Worm (Caenorhabditis elegans) whole organism, L4/young adult: ENCODE results near the gene acc-1.

Experiments
- W03F9.2 ChIP-seq: fragments of 150-350 bp; optimal IDR thresholded peaks from 2 replicates; lab custom pipeline; 2014; ENCODE audit warnings: missing biosample characterization, missing genetic modification characterization
- dao-5 ChIP-seq: sonication (generic microtip); optimal IDR thresholded peaks from 2 replicates; lab custom pipeline; 2016; ENCODE audit warnings: missing genotype, missing genetic modification characterization, moderate library complexity, missing compliant biosample characterization
- him-1 ChIP-seq: sonication (generic microtip); optimal IDR thresholded peaks from 2 replicates; lab custom pipeline; 2016; ENCODE audit warnings: missing genotype, missing genetic modification reagents, missing genetic modification characterization, missing compliant biosample characterization

acc-1 gene

DNA sequence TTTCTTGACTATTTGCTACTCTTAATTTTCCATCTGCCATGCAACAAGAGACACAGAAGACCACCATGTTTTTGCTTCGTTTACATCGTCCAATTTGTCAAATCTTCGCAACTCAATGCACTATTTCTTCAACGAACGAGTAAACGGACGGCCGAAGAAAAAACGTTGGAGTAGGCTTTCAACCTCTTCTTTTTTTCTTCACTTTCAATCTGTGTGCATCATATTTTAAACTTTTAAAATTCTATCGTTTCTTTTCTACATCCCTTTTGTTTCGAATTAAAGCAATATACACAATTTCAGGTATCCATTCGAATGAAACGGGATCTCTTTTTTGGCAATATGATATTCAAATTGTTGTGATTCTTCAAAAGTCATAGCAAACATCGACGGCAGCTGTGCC is at the start of gene acc-1:
TSS of gene acc-1 (plus strand) at position 301 of the 400 bp plus-strand sequence.
- no peak for TF ChIP-seq W03F9.2
- no peak for TF ChIP-seq dao-5
- TF ChIP-seq him-1 (tag; lab: Kevin White, UChicago): no peak

DNA sequence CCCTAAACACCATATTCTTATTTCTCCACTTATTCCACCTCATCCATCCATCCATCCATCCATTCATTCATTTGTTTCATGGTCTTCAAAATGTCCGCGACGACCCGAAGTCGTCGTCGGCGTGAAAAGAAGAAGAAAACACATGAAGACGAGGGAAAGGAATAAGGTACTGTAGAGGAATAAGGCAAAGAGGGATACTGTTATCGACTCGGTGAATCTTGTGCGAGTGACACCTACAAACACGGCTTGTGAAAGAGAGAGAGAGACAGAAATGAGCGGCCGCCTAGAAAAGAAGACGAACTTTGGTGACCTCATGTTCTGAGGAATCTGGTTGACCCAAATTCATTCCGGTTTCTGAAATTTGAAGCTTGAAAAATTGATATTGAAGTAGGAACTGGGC is 48.8 kb upstream of the acc-1 start:
- TF ChIP-seq dao-5 (no peak), him-1 (tag; lab: Kevin White, UChicago) (no peak), W03F9.2 (no peak)

DNA sequence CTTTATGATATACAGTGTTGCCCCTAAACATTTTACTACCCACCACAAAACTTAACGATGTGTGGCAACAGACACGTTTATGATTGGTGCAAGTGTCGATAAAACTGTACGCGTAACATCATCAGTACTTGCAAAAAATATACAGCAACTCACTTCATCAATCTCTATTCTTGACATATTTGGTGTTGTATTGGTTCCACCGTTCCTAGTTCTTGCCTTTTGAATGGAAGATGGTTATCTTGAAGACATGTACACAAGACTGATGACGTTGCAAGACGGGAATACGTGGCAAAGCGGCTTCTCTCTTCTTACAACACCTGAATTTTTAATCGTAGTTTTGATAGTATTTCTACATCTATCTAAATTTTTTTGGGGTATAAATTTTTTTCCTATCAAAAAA is 46.9 kb upstream of the acc-1 start:
- TF ChIP-seq him-1 (tag; lab: Kevin White, UChicago) (no peak), W03F9.2 (no peak), dao-5 (no peak)

DNA sequence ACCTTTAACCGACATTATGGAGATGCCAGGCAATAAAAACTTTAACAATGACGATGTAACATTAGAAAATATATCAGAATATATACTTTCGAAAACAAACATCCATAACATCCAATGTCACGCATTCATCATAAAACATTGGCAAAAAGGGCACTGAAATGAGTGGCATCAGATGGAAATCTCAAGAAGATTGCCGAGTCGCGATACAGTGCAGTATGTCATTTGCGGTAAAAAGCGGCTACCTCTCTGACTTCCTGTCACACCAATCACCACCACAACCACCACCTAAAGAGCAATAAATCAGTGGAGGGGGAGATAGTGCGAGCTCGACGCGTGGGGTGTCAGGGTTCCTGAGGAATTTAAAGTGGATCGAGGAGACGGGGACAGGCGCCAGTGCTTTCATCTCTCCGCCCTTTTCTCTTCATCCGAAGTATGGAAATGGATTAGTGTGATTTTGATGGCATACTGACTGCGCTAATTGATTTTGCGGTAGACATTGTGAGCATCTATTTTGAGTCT is 44.7 kb upstream of the acc-1 start:
- TF ChIP-seq him-1 (tag; lab: Kevin White, UChicago): no peak
- no peak for TF ChIP-seq dao-5
- TF ChIP-seq W03F9.2: no peak

DNA sequence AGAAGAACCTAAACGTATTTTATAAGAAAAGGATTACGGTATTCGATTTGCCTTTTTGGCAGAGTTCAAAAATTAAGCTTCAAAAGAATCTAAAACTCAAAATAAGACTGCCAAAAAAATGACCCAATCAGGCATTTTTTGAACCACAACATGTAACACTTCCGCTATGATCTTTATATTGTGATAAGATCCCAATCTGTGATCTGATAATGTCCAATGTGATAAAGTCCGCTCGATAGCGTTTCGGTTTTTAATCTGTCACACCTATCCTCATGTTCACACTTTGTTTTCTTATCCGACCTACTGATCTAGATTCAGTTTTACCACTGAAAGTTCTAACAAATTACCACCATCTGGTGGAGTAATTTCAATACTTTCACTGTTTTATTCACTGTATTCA is 43.8 kb upstream of the acc-1 start:
- TF ChIP-seq him-1 (tag; lab: Kevin White, UChicago): no peak
- TF ChIP-seq dao-5: no peak
- no peak for TF ChIP-seq W03F9.2

DNA sequence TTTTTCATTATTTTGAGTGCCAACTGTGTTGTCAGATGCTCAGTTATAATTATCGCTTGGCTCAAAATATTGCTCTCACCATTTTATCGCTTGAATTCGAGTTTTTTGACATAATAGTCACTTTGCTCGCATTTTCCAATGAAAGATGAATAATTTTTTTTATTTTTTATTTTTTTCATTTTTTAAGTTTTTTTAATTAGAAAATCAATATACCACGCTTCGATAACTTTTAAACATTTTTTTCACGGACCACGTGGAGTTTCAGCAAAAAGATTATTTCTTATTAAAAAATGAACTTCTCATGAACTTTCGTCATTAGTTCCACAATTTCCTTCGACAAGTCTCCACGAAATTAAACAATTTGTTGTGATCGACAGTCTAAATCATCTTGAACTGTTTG is 43.2 kb upstream of the acc-1 start, which contains the start of gene elt-1:
TSS of gene elt-1 (plus strand) at position 301 of the 400 bp plus-strand sequence.
- TF ChIP-seq him-1 (tag; lab: Kevin White, UChicago) (no peak), dao-5 (no peak), W03F9.2 (no peak)

DNA sequence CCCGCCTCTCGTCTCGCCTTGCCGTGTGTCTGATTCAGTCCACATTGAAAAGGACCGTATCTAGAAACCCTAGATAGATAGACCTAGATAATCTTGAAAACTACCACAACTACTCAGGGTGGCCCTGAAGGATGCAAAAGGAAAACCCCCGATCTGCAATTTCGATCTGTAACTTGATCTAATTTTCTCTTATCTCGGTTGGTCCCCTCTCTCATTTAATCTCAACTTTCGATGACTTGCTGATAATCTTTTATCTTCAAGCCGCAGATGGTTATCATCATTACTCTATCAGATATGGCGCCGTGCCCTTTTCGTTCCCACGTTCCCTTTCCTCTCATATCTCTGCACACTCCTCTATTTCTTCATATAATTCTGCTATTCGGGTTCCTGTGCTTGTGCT is 42.3 kb upstream of the acc-1 start:
- TF ChIP-seq him-1 (tag; lab: Kevin White, UChicago): no peak
- TF ChIP-seq dao-5: no peak
- TF ChIP-seq W03F9.2: no peak

DNA sequence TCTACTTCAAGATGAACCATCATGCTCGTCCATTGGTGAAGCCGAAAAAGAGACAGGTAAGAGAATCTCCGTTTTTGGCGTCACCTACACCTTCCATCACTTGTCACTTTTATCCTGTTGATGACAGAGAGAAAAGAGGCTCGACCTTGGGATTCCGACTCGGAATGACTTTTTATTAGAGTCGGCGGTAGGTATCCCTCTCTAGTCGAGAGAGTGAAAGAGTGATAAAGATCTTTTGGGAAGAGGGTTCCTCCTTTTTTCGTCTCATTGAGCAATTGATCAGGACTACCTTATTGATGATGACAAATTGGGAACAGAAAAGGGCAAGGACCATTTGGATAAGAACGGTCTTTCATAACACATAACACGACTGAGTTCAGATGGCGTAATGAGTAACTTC is 40.5 kb upstream of the acc-1 start:
- TF ChIP-seq dao-5: no peak
- TF ChIP-seq W03F9.2: no peak
- TF ChIP-seq him-1 (tag; lab: Kevin White, UChicago): no peak

DNA sequence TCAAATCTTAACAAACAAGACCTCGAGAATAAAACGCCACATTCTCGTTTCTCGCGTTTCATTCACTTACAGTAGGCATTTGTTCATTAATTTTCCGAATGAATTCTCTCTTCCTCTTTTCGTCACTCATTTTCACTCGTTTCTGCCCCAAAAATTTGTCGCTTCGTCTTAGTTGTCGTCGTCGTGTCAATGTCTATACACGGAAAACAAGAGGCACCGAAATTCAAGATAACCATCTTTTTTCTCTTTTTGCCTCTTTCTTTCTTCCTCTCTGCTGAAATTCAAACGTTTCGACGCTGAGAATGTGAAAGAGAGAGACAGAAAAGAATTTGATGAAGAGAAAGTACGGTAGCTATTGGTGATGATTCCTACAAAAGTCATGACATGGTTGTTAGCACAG is 39.8 kb upstream of the acc-1 start:
- TF ChIP-seq him-1 (tag; lab: Kevin White, UChicago): no peak
- TF ChIP-seq dao-5: no peak
- no peak for TF ChIP-seq W03F9.2

DNA sequence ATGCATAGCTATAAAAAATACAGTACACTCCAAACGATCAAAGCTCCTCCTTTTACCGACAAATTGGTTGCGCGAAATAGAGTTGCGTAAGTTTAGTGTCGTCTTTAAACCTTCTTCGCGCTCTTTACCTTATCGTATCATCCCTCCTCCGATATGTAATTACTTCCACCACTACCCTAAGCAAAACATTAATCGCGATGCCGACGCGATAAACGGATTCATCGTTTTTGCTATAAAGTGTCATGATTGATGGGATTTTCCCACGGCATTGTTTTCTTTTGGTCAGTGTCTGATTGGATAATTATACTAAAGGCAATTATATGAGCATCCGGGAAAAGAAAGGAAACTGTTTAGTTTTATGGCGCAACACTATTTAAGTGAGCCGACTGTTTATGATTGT is 39.0 kb upstream of the acc-1 start:
- TF ChIP-seq W03F9.2 (no peak), dao-5 (no peak)

DNA sequence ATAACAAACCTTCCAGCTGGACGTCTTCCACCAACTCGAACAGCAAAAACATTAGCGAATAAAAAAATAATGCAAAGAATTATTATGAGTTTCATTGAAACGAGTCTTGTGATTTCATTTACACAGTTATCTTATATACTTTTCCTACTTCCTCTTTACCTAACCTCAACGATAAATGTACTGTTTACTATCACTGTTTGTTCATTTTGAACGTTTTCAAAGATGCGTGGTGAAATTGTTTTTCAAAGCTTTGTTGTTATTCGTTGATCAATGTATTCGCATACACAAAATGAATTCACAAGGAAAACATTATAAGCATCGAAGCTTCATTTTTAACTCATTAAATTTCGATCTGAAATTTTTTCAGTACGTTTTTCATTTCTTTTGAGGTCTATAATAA is 35.6 kb upstream of the acc-1 start, which contains the start of gene W09C2.7:
TSS of gene W09C2.7 (minus strand) at position 101 of the 400 bp plus-strand sequence.
- TF ChIP-seq him-1 (tag; lab: Kevin White, UChicago): no peak
- TF ChIP-seq dao-5: no peak
- no peak for TF ChIP-seq W03F9.2

DNA sequence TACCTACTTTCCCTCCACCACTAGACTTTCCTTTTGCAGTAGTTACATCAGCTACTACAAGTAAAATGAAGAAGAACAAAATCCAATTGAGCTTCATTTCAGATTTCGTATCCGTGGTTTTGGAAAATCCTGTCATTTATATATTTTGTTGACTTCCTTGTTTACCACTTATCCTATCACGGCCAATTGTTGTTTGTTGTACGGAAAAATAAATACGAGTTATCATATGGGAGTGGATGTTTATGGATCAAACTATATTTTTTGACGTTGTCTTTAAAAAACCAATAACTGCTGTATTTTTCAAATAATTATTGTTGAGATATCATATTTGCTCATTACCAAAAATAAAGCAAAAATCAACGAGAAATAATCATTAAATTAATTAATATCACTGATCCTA is 34.6 kb upstream of the acc-1 start, which contains the start of gene W09C2.9:
TSS of gene W09C2.9 (minus strand) at position 101 of the 400 bp plus-strand sequence.
- TF ChIP-seq him-1 (tag; lab: Kevin White, UChicago): no peak
- TF ChIP-seq W03F9.2: no peak
- TF ChIP-seq dao-5: no peak

DNA sequence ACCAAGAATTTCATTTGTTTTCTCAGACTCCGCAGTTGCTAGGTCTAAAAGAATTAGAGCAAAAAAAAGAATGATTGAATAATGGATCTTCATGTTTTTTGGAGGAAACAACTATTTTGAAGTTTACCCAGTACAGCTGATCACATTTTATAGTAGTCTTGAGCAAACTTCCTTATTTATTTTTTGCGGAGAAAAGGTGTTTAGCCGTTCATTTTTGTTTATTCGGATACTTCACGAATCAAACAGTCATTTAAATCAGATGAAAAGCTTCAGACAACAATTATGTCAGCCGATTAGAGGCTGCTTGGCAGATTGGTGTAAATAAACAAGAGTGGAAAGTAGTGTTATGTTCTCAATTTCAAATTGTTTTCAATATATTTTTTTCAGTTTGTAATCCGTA is 33.6 kb upstream of the acc-1 start, which contains the start of gene W09C2.8:
TSS of gene W09C2.8 (minus strand) at position 101 of the 400 bp plus-strand sequence.
- TF ChIP-seq him-1 (tag; lab: Kevin White, UChicago): no peak
- no peak for TF ChIP-seq dao-5
- no peak for TF ChIP-seq W03F9.2

DNA sequence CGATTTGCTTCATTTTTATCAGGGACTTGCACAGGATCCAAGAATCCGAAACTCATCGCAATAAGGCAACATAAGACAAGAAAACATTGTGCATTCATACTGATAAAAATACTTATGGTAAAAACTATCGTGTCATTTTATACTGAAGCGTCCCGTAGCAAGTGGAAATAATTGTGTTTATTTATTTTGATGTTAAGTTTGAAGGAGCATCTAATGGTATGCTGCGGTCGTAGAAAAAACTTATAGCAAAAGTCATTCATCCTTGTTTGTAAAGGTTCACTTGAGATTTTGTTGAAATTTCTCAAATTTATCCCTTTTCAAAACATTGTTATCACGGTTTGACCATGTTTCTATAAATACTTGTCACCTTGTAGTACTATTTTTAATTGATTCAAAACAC is 32.9 kb upstream of the acc-1 start, which contains the start of gene W09C2.10:
TSS of gene W09C2.10 (minus strand) at position 101 of the 400 bp plus-strand sequence.
- TF ChIP-seq him-1 (tag; lab: Kevin White, UChicago): no peak

DNA sequence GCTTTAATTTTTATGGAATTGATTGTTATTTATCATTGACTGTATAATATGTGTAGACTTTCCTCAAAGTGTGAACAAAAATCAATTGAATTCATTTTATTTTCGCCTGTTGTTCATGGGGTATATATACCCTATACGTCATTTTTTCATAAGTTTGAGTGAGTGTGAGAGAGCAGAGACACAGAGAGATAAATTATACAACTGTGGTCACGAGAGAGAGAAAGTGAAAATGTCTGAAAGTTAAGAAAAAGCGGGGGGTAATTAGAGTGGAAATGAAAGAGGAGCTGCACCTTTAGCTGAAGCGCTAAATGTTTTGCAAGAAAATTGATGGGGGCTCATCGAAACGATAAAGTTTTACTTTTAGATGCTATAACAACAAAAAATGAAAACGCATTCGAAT is 32.0 kb upstream of the acc-1 start:
- TF ChIP-seq dao-5 (no peak), him-1 (tag; lab: Kevin White, UChicago) (no peak), W03F9.2 (no peak)

DNA sequence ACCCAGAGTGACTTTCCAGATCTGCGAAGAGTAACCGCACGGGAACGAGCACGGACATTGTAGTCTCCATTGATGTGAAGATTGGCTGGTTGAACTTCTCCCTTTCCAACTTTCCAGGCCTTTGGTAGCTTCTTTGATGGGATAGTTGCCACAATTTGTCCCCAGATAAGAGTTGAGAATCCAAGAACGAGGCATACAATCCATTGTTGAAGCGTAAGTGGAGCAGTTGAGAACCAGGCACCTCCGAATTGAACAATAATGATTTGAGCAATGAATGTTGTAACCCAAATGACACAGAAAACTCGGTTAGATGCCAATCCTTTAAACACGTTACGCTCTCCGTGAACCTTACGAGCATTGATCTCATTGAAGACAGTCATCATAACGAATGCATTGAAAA is 30.8 kb upstream of the acc-1 start:
- no peak for TF ChIP-seq him-1 (tag; lab: Kevin White, UChicago)
